Worm (Caenorhabditis elegans) whole organism, late embryonic: ENCODE results near the gene uso-1.

Experiments
- C08G9.2 ChIP-seq: sonication (generic microtip); optimal IDR thresholded peaks from 2 replicates; lab custom pipeline; 2016; ENCODE audit warnings: mild to moderate bottlenecking, missing genetic modification characterization, moderate library complexity, missing compliant biosample characterization
- C38D4.7 ChIP-seq: fragments of 200-800 bp; sonication (Bioruptor generic); optimal IDR thresholded peaks from 2 replicates; lab custom pipeline; 2018; ENCODE audit warnings: mild to moderate bottlenecking, missing genetic modification characterization, moderate library complexity, missing compliant biosample characterization
- F13H6.1 ChIP-seq: sonication (generic microtip); optimal IDR thresholded peaks from 2 replicates; lab custom pipeline; 2016; ENCODE audit warnings: missing genetic modification characterization, missing compliant biosample characterization
- K02D7.2 ChIP-seq: sonication (generic microtip); optimal IDR thresholded peaks from 2 replicates; lab custom pipeline; 2017; ENCODE audit warnings: mild to moderate bottlenecking, missing genetic modification characterization, missing compliant biosample characterization
- ama-1 ChIP-seq: fragments of 150-350 bp; optimal IDR thresholded peaks from 2 replicates; lab custom pipeline; 2014
- ceh-14 ChIP-seq: sonication (generic microtip); optimal IDR thresholded peaks from 2 replicates; lab custom pipeline; 2016; ENCODE audit warnings: missing genotype, missing genetic modification characterization, missing compliant biosample characterization
- ceh-2 ChIP-seq: sonication (generic microtip); optimal IDR thresholded peaks from 2 replicates; lab custom pipeline; 2016; ENCODE audit warnings: missing genotype, missing genetic modification characterization, missing compliant biosample characterization
- ceh-22 ChIP-seq: sonication (generic microtip); optimal IDR thresholded peaks from 2 replicates; lab custom pipeline; 2017; ENCODE audit warnings: missing biosample characterization, missing genetic modification characterization
- ceh-24 ChIP-seq: sonication (generic microtip); optimal IDR thresholded peaks from 2 replicates; lab custom pipeline; 2016; ENCODE audit warnings: mild to moderate bottlenecking, missing genetic modification characterization, missing compliant biosample characterization
- ceh-30 ChIP-seq: fragments of 150-350 bp; optimal IDR thresholded peaks from 2 replicates; lab custom pipeline; 2014; ENCODE audit warnings: missing biosample characterization, missing genetic modification characterization
- ceh-34 ChIP-seq: sonication (generic microtip); optimal IDR thresholded peaks from 2 replicates; lab custom pipeline; 2016; ENCODE audit warnings: mild to moderate bottlenecking, missing genetic modification characterization, missing compliant biosample characterization
- ceh-6 ChIP-seq: fragments of 200-800 bp; sonication (Bioruptor generic); optimal IDR thresholded peaks from 2 replicates; lab custom pipeline; 2018; ENCODE audit warnings: mild to moderate bottlenecking, missing genetic modification characterization, missing compliant biosample characterization
- ceh-9 ChIP-seq: sonication (generic microtip); optimal IDR thresholded peaks from 2 replicates; lab custom pipeline; 2016; ENCODE audit warnings: mild to moderate bottlenecking, missing genetic modification characterization, inconsistent platforms, missing compliant biosample characterization
- che-1 ChIP-seq: sonication (generic microtip); optimal IDR thresholded peaks from 2 replicates; lab custom pipeline; 2016; ENCODE audit warnings: mild to moderate bottlenecking, missing genetic modification characterization, missing compliant biosample characterization
- dve-1 ChIP-seq: sonication (generic microtip); optimal IDR thresholded peaks from 2 replicates; lab custom pipeline; 2017; ENCODE audit warnings: antibody characterized with exemption, mild to moderate bottlenecking, missing genetic modification characterization, missing compliant biosample characterization
- elt-2 ChIP-seq: sonication (generic microtip); optimal IDR thresholded peaks from 2 replicates; lab custom pipeline; 2016; ENCODE audit warnings: missing genetic modification reagents, missing genetic modification characterization, missing compliant biosample characterization
- elt-4 ChIP-seq: sonication (generic microtip); optimal IDR thresholded peaks from 2 replicates; lab custom pipeline; 2016; ENCODE audit warnings: missing genetic modification characterization, missing compliant biosample characterization
- ets-4 ChIP-seq: sonication (generic microtip); optimal IDR thresholded peaks from 2 replicates; lab custom pipeline; 2016; ENCODE audit warnings: missing genetic modification characterization, missing compliant biosample characterization
- fkh-6 ChIP-seq: sonication (generic microtip); optimal IDR thresholded peaks from 2 replicates; lab custom pipeline; 2016; ENCODE audit warnings: missing genetic modification characterization, missing compliant biosample characterization
- gmeb-2 ChIP-seq: sonication (generic microtip); optimal IDR thresholded peaks from 2 replicates; lab custom pipeline; 2016; ENCODE audit warnings: missing genetic modification characterization, inconsistent platforms, missing compliant biosample characterization
- hlh-13 ChIP-seq: fragments of 200-800 bp; sonication (Bioruptor generic); optimal IDR thresholded peaks from 2 replicates; lab custom pipeline; 2018; ENCODE audit warnings: mild to moderate bottlenecking, missing genetic modification characterization, missing compliant biosample characterization
- hlh-15 ChIP-seq: sonication (generic microtip); optimal IDR thresholded peaks from 2 replicates; lab custom pipeline; 2016; ENCODE audit warnings: missing genetic modification characterization, missing compliant biosample characterization
- hlh-8 ChIP-seq: sonication (generic microtip); optimal IDR thresholded peaks from 2 replicates; lab custom pipeline; 2016; ENCODE audit warnings: missing genotype, missing genetic modification characterization, missing compliant biosample characterization
- lim-6 ChIP-seq: sonication (generic microtip); optimal IDR thresholded peaks from 2 replicates; lab custom pipeline; 2016; ENCODE audit warnings: missing genetic modification characterization, missing compliant biosample characterization
- lin-11 ChIP-seq: fragments of 200-800 bp; sonication (Bioruptor generic); optimal IDR thresholded peaks from 2 replicates; lab custom pipeline; 2018; ENCODE audit warnings: mild to moderate bottlenecking, missing genetic modification characterization, missing compliant biosample characterization
- madf-2 ChIP-seq: sonication (generic microtip); optimal IDR thresholded peaks from 2 replicates; lab custom pipeline; 2017; ENCODE audit warnings: missing genetic modification characterization, missing compliant biosample characterization
- mec-3 ChIP-seq: sonication (generic microtip); optimal IDR thresholded peaks from 2 replicates; lab custom pipeline; 2016; ENCODE audit warnings: borderline replicate concordance, missing genetic modification characterization, missing compliant biosample characterization
- nfya-1 ChIP-seq: sonication (generic microtip); optimal IDR thresholded peaks from 2 replicates; lab custom pipeline; 2017; ENCODE audit warnings: missing genetic modification characterization, mild to moderate bottlenecking, missing compliant biosample characterization, antibody characterized with exemption, moderate library complexity
- nhr-232 ChIP-seq: sonication (generic microtip); optimal IDR thresholded peaks from 2 replicates; lab custom pipeline; 2016; ENCODE audit warnings: missing genetic modification characterization, missing compliant biosample characterization
- odd-2 ChIP-seq: sonication (generic microtip); optimal IDR thresholded peaks from 2 replicates; lab custom pipeline; 2017; ENCODE audit warnings: antibody characterized with exemption, mild to moderate bottlenecking, missing genetic modification characterization, missing compliant biosample characterization
- pag-3 ChIP-seq: sonication (generic microtip); optimal IDR thresholded peaks from 2 replicates; lab custom pipeline; 2016; ENCODE audit warnings: missing compliant biosample characterization, missing genetic modification characterization, borderline replicate concordance
- pax-1 ChIP-seq: fragments of 150-350 bp; optimal IDR thresholded peaks from 2 replicates; lab custom pipeline; 2014; ENCODE audit warnings: missing biosample characterization, missing genetic modification characterization
- pha-4 ChIP-seq: fragments of 150-350 bp; optimal IDR thresholded peaks from 2 replicates; lab custom pipeline; 2018; ENCODE audit warnings: missing biosample characterization, missing genetic modification reagents, missing genetic modification characterization
- pqm-1 ChIP-seq: sonication (generic microtip); optimal IDR thresholded peaks from 2 replicates; lab custom pipeline; 2016; ENCODE audit warnings: missing genetic modification characterization, missing compliant biosample characterization
- ref-2 ChIP-seq: sonication (generic microtip); optimal IDR thresholded peaks from 2 replicates; lab custom pipeline; 2016; ENCODE audit warnings: missing genetic modification characterization, missing compliant biosample characterization
- rnt-1 ChIP-seq: sonication (generic microtip); optimal IDR thresholded peaks from 2 replicates; lab custom pipeline; 2016; ENCODE audit warnings: missing genetic modification characterization, missing compliant biosample characterization
- sdc-2 ChIP-seq: sonication (generic microtip); optimal IDR thresholded peaks from 2 replicates; lab custom pipeline; 2016; ENCODE audit warnings: missing genotype, missing genetic modification characterization, missing compliant biosample characterization
- sox-2 ChIP-seq: fragments of 200-800 bp; sonication (Bioruptor generic); IDR thresholded peaks from 2 replicates; pipeline ENCODE4 v1.3.6; 2022; ENCODE audit warnings: missing genetic modification reagents, missing genetic modification characterization, missing compliant biosample characterization
- sox-4 ChIP-seq: sonication (generic microtip); optimal IDR thresholded peaks from 2 replicates; lab custom pipeline; 2017; ENCODE audit warnings: mild to moderate bottlenecking, missing genetic modification characterization, inconsistent platforms, missing compliant biosample characterization
- syd-9 ChIP-seq: sonication (generic microtip); optimal IDR thresholded peaks from 2 replicates; lab custom pipeline; 2016; ENCODE audit warnings: mild to moderate bottlenecking, missing genetic modification characterization, moderate library complexity, missing compliant biosample characterization
- tbx-2 ChIP-seq: sonication (generic microtip); optimal IDR thresholded peaks from 2 replicates; lab custom pipeline; 2016; ENCODE audit warnings: missing genetic modification characterization, missing compliant biosample characterization
- tbx-7 ChIP-seq: sonication (generic microtip); optimal IDR thresholded peaks from 2 replicates; lab custom pipeline; 2016; ENCODE audit warnings: missing genotype, missing genetic modification characterization, missing compliant biosample characterization
- ttx-3 ChIP-seq: sonication (generic microtip); optimal IDR thresholded peaks from 2 replicates; lab custom pipeline; 2016; ENCODE audit warnings: missing genetic modification reagents, missing genetic modification characterization, missing compliant biosample characterization
- unc-3 ChIP-seq, 2 experiments: fragments of 200-800 bp in 1 of 2; sonication (Bioruptor generic) in 1 of 2; sonication (generic microtip) in 1 of 2; conservative IDR thresholded peaks in 1 of 2; optimal IDR thresholded peaks in 1 of 2; 2 replicates each; pipeline versions ENCODE4 v1.3.6 to Lab custom; 2016 to 2022; ENCODE audit warnings: missing compliant biosample characterization in 2 of 2, missing genetic modification characterization in 2 of 2, missing genetic modification reagents in 1 of 2
- unc-42 ChIP-seq: sonication (generic microtip); optimal IDR thresholded peaks from 2 replicates; lab custom pipeline; 2016; ENCODE audit warnings: missing genotype, missing genetic modification characterization, missing compliant biosample characterization
- unc-55 ChIP-seq: sonication (generic microtip); optimal IDR thresholded peaks from 2 replicates; lab custom pipeline; 2017; ENCODE audit warnings: missing biosample characterization, missing genetic modification reagents, missing genetic modification characterization
- unc-86 ChIP-seq: sonication (generic microtip); optimal IDR thresholded peaks from 2 replicates; lab custom pipeline; 2016; ENCODE audit warnings: missing genetic modification characterization, missing compliant biosample characterization
- zip-5 ChIP-seq: sonication (generic microtip); optimal IDR thresholded peaks from 2 replicates; lab custom pipeline; 2016; ENCODE audit warnings: missing genetic modification characterization, missing compliant biosample characterization

uso-1 gene

DNA sequence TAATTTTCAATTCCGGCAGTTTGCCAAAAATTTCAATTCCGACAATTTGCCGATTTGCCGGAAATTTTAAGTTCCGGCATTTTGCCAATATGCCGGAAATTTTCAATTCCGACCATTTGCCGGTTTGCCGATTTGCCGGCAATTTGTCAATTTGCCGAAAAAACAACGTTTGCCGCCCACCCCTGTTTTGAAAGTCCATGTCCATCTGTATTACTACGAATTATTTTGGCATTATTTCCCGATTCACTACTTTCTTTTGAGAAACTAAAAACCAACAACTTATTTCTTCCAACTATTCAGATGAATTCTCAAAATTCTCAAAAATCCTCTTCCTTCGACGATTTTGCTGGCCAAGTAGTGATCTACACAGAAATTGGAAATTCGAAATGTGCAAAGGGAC, 37.7 kb upstream of the uso-1 start, which contains the start of gene Y45F10A.7:
Gene Y45F10A.7 (plus strand): TSS at position 301 of the 400 bp plus-strand sequence.
- TF ChIP-seq nhr-232 (tag; lab: Kevin White, UChicago) (no peak), gmeb-2 (tag; lab: Kevin White, UChicago) (no peak), ama-1 (lab: Kevin White, UChicago) (no peak), ceh-14 (tag; lab: Kevin White, UChicago) (no peak), pqm-1 (tag; lab: Kevin White, UChicago) (no peak), elt-4 (no peak), ceh-22 (tag; lab: Kevin White, UChicago) (no peak), hlh-15 (tag; lab: Kevin White, UChicago) (no peak)

DNA sequence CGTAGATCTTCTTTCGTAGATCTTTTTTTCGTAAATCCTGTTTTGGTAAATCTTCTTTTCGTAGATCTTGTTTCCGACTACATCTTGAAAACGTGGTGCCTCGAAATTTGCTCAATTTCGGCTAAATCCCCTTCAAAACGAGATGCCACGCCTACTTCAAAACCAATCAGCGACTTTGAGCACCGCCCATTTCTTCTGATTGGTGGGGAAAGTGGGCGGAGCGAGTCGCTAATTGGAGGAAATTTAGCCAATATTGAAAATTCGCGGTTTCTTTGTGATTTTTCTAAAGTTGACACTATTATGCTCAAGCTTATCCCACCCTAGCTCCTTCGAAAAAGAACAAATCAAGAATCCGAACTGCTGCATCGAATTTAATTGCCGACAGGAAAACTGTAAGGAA, 33.0 kb upstream of the uso-1 start:
- TF ChIP-seq nfya-1 (tag; lab: Kevin White, UChicago), result peak; percentile 83
- TF ChIP-seq F13H6.1, result no peak
- TF ChIP-seq K02D7.2 (tag; lab: Kevin White, UChicago), result no peak
- no peak for TF ChIP-seq dve-1

DNA sequence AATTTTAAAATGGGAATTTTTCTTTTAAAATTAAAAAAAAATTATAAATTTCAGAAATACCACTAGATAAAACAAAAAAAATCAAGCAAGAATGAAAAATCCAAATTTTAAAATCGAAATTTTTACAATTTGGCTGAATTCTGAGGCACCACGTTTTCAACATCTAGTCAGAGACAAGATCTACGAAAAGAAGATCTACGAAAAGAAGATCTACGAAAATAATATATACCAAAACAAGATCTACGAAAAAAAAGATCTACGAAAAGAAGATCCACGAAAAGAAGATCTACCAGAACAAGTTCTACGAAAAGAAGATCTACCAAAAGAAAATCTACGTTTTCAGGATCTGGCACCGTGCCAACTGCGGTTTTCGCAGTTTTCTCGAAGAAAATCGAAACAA, 32.4 kb upstream of the uso-1 start:
- TF ChIP-seq sdc-2 (tag; lab: Kevin White, UChicago) (no peak), pag-3 (no peak), unc-86 (tag; lab: Kevin White, UChicago) (peak; percentile 28), tbx-7 (peak; percentile 62), mec-3 (tag; lab: Kevin White, UChicago) (no peak), ceh-9 (tag; lab: Kevin White, UChicago) (no peak), F13H6.1 (peak; percentile 52), unc-42 (tag; lab: Kevin White, UChicago) (no peak), ceh-24 (tag; lab: Kevin White, UChicago) (no peak), pha-4 (tag; lab: Kevin White, UChicago) (no peak), ceh-30 (tag; lab: Kevin White, UChicago) (no peak), ref-2 (peak; percentile 31), sox-2 (GFP tag; lab: Robert Waterston, UW) (no peak), madf-2 (tag; lab: Kevin White, UChicago) (no peak), tbx-2 (tag; lab: Kevin White, UChicago) (peak; percentile 91), dve-1 (no peak), elt-4 (no peak), odd-2 (tag; lab: Kevin White, UChicago) (no peak), che-1 (tag; lab: Kevin White, UChicago) (no peak), nhr-232 (tag; lab: Kevin White, UChicago) (no peak), ceh-14 (tag; lab: Kevin White, UChicago) (peak; percentile 38), sox-4 (tag; lab: Kevin White, UChicago) (no peak), syd-9 (tag; lab: Kevin White, UChicago) (no peak), ceh-22 (tag; lab: Kevin White, UChicago) (no peak), ttx-3 (tag; lab: Kevin White, UChicago) (no peak), ceh-34 (tag; lab: Kevin White, UChicago) (no peak), fkh-6 (no peak), C08G9.2 (tag; lab: Kevin White, UChicago) (peak; percentile 81), hlh-8 (tag; lab: Kevin White, UChicago) (peak; percentile 7), hlh-13 (GFP tag; lab: Kevin White, UChicago) (no peak), unc-3 (GFP tag; conservative IDR thresholded peaks at IDR 0.05; lab: Robert Waterston, UW) (no peak), unc-3 (tag; optimal IDR thresholded peaks at IDR 0.05; lab: Kevin White, UChicago) (no peak), lim-6 (tag; lab: Kevin White, UChicago) (peak; percentile 46), ceh-2 (peak; percentile 60), rnt-1 (tag; lab: Kevin White, UChicago) (peak; percentile 54), C38D4.7 (GFP tag; lab: Kevin White, UChicago) (no peak), ets-4 (peak; percentile 79), pax-1 (tag; lab: Kevin White, UChicago) (no peak), ceh-6 (GFP tag; lab: Kevin White, UChicago) (no peak), gmeb-2 (tag; lab: Kevin White, UChicago) (no peak), lin-11 (tag; lab: Kevin White, UChicago) (no peak), ama-1 (lab: Kevin White, UChicago) (no peak), unc-55 (no peak), elt-2 (peak; percentile 50), zip-5 (tag; lab: Kevin White, UChicago) (peak; percentile 80), hlh-15 (tag; lab: Kevin White, UChicago) (no peak)
